Worm (Caenorhabditis elegans): ENCODE data around the gene str-14.

DNA sequence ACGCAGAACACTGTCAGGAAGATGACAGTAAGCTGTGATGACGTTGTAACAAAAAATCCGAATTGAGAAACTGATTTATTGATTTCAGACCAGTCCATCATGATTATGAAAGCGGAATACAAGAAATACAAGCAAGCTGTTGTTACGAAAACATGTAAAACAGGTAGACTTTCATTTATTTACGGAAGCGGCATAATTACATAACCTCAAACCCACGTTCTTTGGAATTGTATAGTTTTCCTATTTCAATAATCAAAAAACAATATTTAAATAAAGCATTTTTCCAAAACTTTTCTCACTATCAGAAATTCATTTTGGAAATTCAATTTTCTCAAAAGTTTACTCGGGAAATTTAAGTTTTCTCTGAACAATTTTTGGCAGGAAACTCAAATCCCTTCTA, 3.7 kb upstream of the str-14 start, which contains the start of gene str-15:
- TF ChIP-seq unc-55 (GFP tag; optimal IDR thresholded peaks at IDR 0.05) (no peak), fkh-10 (GFP tag; optimal IDR thresholded peaks at IDR 0.05) (no peak), odd-2 (tag; optimal IDR thresholded peaks at IDR 0.05) (no peak), ceh-48 (tag; optimal IDR thresholded peaks at IDR 0.05) (no peak), nfya-1 (tag; optimal IDR thresholded peaks at IDR 0.05) (no peak), ceh-30 (tag; optimal IDR thresholded peaks at IDR 0.05) (no peak), C38D4.7 (GFP tag; optimal IDR thresholded peaks at IDR 0.05) (no peak), sdc-2 (tag; optimal IDR thresholded peaks at IDR 0.05) (no peak), gmeb-2 (tag; optimal IDR thresholded peaks at IDR 0.05) (no peak), pqm-1 (tag; optimal IDR thresholded peaks at IDR 0.05) (no peak), nhr-11 (tag; optimal IDR thresholded peaks at IDR 0.05) (no peak), hlh-8 (tag; optimal IDR thresholded peaks at IDR 0.05) (no peak)
